Fruit fly (Drosophila melanogaster) whole organism, embryonic: ENCODE data around the gene CG12299.

Experiments
- Atf6 ChIP-seq: fragments of 200-800 bp; sonication (Bioruptor generic); IDR thresholded peaks from 2 replicates; pipeline ENCODE4 v1.3.6; 2022; ENCODE audit warnings: missing biosample characterization, missing genetic modification characterization
- CG10959 ChIP-seq: fragments of 200-800 bp; sonication (Bioruptor generic); IDR thresholded peaks from 2 replicates; pipeline ENCODE4 v1.3.6; 2022; ENCODE audit warnings: missing biosample characterization, missing genetic modification characterization
- CG10979 ChIP-seq: fragments of 200-800 bp; sonication (Bioruptor generic); optimal IDR thresholded peaks from 2 replicates; lab custom pipeline; 2018; ENCODE audit warnings: missing biosample characterization, mild to moderate bottlenecking, missing genetic modification characterization, moderate library complexity
- CG11085 ChIP-seq: fragments of 200-800 bp; sonication (Bioruptor generic); IDR thresholded peaks from 2 replicates; pipeline ENCODE4 v1.3.6; 2022; ENCODE audit warnings: missing biosample characterization, missing genetic modification characterization
- CG11398 ChIP-seq: fragments of 200-800 bp; sonication (Bioruptor generic); optimal IDR thresholded peaks from 2 replicates; lab custom pipeline; 2016; ENCODE audit warnings: missing biosample characterization, missing genetic modification characterization
- CG11504 ChIP-seq: fragments of 200-800 bp; sonication (Bioruptor generic); optimal IDR thresholded peaks from 3 replicates; lab custom pipeline; 2019; ENCODE audit warnings: missing biosample characterization, mild to moderate bottlenecking, missing genetic modification characterization, moderate library complexity
- CG12659 ChIP-seq: fragments of 200-800 bp; sonication (Bioruptor generic); optimal IDR thresholded peaks from 3 replicates; lab custom pipeline; 2017; ENCODE audit warnings: mild to moderate bottlenecking, missing biosample characterization, missing genetic modification reagents, missing genetic modification characterization
- CG13287 ChIP-seq: fragments of 200-800 bp; sonication (Bioruptor generic); IDR thresholded peaks from 2 replicates; pipeline ENCODE4 v1.3.6; 2022; ENCODE audit warnings: missing biosample characterization, missing genetic modification characterization; ENCODE audit not compliant: partially characterized antibody
- CG14860 ChIP-seq: fragments of 200-800 bp; sonication (Bioruptor generic); IDR thresholded peaks from 3 replicates; pipeline ENCODE4 v1.3.6; 2022; ENCODE audit warnings: missing biosample characterization, missing genetic modification characterization; ENCODE audit not compliant: partially characterized antibody
- CG14965 ChIP-seq: fragments of 200-800 bp; sonication (Bioruptor generic); optimal IDR thresholded peaks from 2 replicates; lab custom pipeline; 2016; ENCODE audit warnings: missing biosample characterization, missing genetic modification characterization, borderline replicate concordance
- CG15479 ChIP-seq: fragments of 200-800 bp; sonication (Bioruptor generic); optimal IDR thresholded peaks from 3 replicates; lab custom pipeline; 2019; ENCODE audit warnings: missing biosample characterization, mild to moderate bottlenecking, missing genetic modification characterization, moderate library complexity
- CG1602 ChIP-seq: fragments of 200-800 bp; sonication (Bioruptor generic); optimal IDR thresholded peaks from 3 replicates; lab custom pipeline; 2016; ENCODE audit warnings: missing biosample characterization, missing genetic modification characterization
- CG16863 ChIP-seq: fragments of 200-800 bp; sonication (Bioruptor generic); optimal IDR thresholded peaks from 3 replicates; lab custom pipeline; 2016; ENCODE audit warnings: missing biosample characterization, missing genetic modification characterization
- CG17568 ChIP-seq: fragments of 200-800 bp; sonication (Bioruptor generic); optimal IDR thresholded peaks from 2 replicates; lab custom pipeline; 2018; ENCODE audit warnings: missing biosample characterization, mild to moderate bottlenecking, missing genetic modification characterization, moderate library complexity
- CG18764 ChIP-seq: fragments of 200-800 bp; sonication (Bioruptor generic); optimal IDR thresholded peaks from 3 replicates; lab custom pipeline; 2016; ENCODE audit warnings: missing biosample characterization, missing genetic modification characterization
- CG31224 ChIP-seq: fragments of 200-800 bp; sonication (Bioruptor generic); IDR thresholded peaks from 2 replicates; pipeline ENCODE4 v1.3.6; 2022; ENCODE audit warnings: missing biosample characterization, missing genetic modification characterization
- CG4282 ChIP-seq: fragments of 200-800 bp; sonication (Bioruptor generic); optimal IDR thresholded peaks from 2 replicates; lab custom pipeline; 2016; ENCODE audit warnings: missing biosample characterization, missing genetic modification characterization
- CG4707 ChIP-seq: fragments of 200-800 bp; sonication (Bioruptor generic); optimal IDR thresholded peaks from 2 replicates; lab custom pipeline; 2018; ENCODE audit warnings: missing biosample characterization, mild to moderate bottlenecking, missing genetic modification characterization, moderate library complexity
- CG4730 ChIP-seq: fragments of 200-800 bp; sonication (Bioruptor generic); IDR thresholded peaks from 2 replicates; pipeline ENCODE4 v1.3.6; 2022; ENCODE audit warnings: missing biosample characterization, missing genetic modification characterization
- CG6272 ChIP-seq: fragments of 200-800 bp; sonication (Bioruptor generic); IDR thresholded peaks from 2 replicates; pipeline ENCODE4 v1.3.6; 2022; ENCODE audit warnings: missing biosample characterization, missing genetic modification characterization
- CG6765 ChIP-seq: fragments of 200-800 bp; sonication (Bioruptor generic); optimal IDR thresholded peaks from 3 replicates; lab custom pipeline; 2017; ENCODE audit warnings: missing biosample characterization, mild to moderate bottlenecking, missing genetic modification characterization
- CG7786 ChIP-seq: fragments of 200-800 bp; sonication (Bioruptor generic); optimal IDR thresholded peaks from 2 replicates; lab custom pipeline; 2016; ENCODE audit warnings: missing biosample characterization, missing genetic modification characterization
- CG8089 ChIP-seq: fragments of 200-800 bp; sonication (Bioruptor generic); optimal IDR thresholded peaks from 3 replicates; lab custom pipeline; 2016; ENCODE audit warnings: missing biosample characterization, missing genetic modification characterization
- CG8359 ChIP-seq: fragments of 200-800 bp; sonication (Bioruptor generic); optimal IDR thresholded peaks from 2 replicates; lab custom pipeline; 2017; ENCODE audit warnings: missing biosample characterization, mild to moderate bottlenecking, missing genetic modification characterization, borderline replicate concordance
- CG9797 ChIP-seq: fragments of 200-800 bp; sonication (Bioruptor generic); optimal IDR thresholded peaks from 3 replicates; lab custom pipeline; 2018; ENCODE audit warnings: missing biosample characterization, mild to moderate bottlenecking, missing genetic modification characterization
- Dfd ChIP-seq, 2 experiments: fragments of >200 bp; optimal IDR thresholded peaks; 2 replicates each; lab custom pipeline; 2017; ENCODE audit warnings: missing biosample characterization in 2 of 2, missing genetic modification characterization in 2 of 2
- Ets65A ChIP-seq: fragments of 200-800 bp; sonication (Bioruptor generic); peaks from one replicate; lab custom pipeline; 2016; ENCODE audit warnings: missing biosample characterization, missing genetic modification characterization
- Gug ChIP-seq: fragments of 200-800 bp; sonication (Bioruptor generic); IDR thresholded peaks from 4 replicates; pipeline ENCODE4 v1.3.6; 2022; ENCODE audit warnings: missing biosample characterization, missing genetic modification characterization
- HLH54F ChIP-seq: fragments of 200-800 bp; sonication (Bioruptor generic); optimal IDR thresholded peaks from 3 replicates; lab custom pipeline; 2016; ENCODE audit warnings: missing biosample characterization, missing genetic modification characterization
- HmgD ChIP-seq: fragments of 200-800 bp; sonication (Bioruptor generic); optimal IDR thresholded peaks from 3 replicates; lab custom pipeline; 2016; ENCODE audit warnings: missing biosample characterization, missing genetic modification characterization
- Max ChIP-seq: fragments of 200-800 bp; sonication (Bioruptor generic); optimal IDR thresholded peaks from 2 replicates; lab custom pipeline; 2016; ENCODE audit warnings: missing biosample characterization, mild to moderate bottlenecking, missing genetic modification characterization
- Optix ChIP-seq: fragments of 200-800 bp; sonication (Bioruptor generic); IDR thresholded peaks from 3 replicates; pipeline ENCODE4 v1.3.6; 2022; ENCODE audit warnings: missing biosample characterization, missing genetic modification characterization
- Pdp1 ChIP-seq, 2 experiments: fragments of 200-800 bp; sonication (Bioruptor generic); optimal IDR thresholded peaks; 3 replicates each; lab custom pipeline; 2016; ENCODE audit warnings: missing biosample characterization in 2 of 2, missing genetic modification characterization in 2 of 2, mild to moderate bottlenecking in 1 of 2, moderate library complexity in 1 of 2
- Sry-δ ChIP-seq: fragments of 200-800 bp; sonication (Bioruptor generic); optimal IDR thresholded peaks from 2 replicates; lab custom pipeline; 2016; ENCODE audit warnings: missing biosample characterization, missing genetic modification characterization
- Vsx1 ChIP-seq: fragments of 200-800 bp; sonication (Bioruptor generic); optimal IDR thresholded peaks from 2 replicates; lab custom pipeline; 2017; ENCODE audit warnings: missing biosample characterization, mild to moderate bottlenecking, missing genetic modification characterization, missing genetic modification reagents
- abd-A ChIP-seq: fragments of 200-800 bp; sonication (Bioruptor generic); optimal IDR thresholded peaks from 3 replicates; lab custom pipeline; 2019; ENCODE audit warnings: missing biosample characterization, mild to moderate bottlenecking, missing genetic modification characterization, moderate library complexity
- ap ChIP-seq: fragments of 200-800 bp; sonication (Bioruptor generic); IDR thresholded peaks from 2 replicates; pipeline ENCODE4 v1.3.6; 2022; ENCODE audit warnings: missing biosample characterization, missing genetic modification characterization
- az2 ChIP-seq: fragments of 200-800 bp; sonication (Bioruptor generic); optimal IDR thresholded peaks from 3 replicates; lab custom pipeline; 2016; ENCODE audit warnings: missing biosample characterization, missing genetic modification characterization
- dmrt11E ChIP-seq: fragments of 200-800 bp; sonication (Bioruptor generic); optimal IDR thresholded peaks from 3 replicates; lab custom pipeline; 2018; ENCODE audit warnings: missing biosample characterization, mild to moderate bottlenecking, missing genetic modification characterization, moderate library complexity
- dmrt99B ChIP-seq: fragments of 200-800 bp; sonication (Bioruptor generic); optimal IDR thresholded peaks from 2 replicates; lab custom pipeline; 2018; ENCODE audit warnings: missing biosample characterization, mild to moderate bottlenecking, missing genetic modification characterization, moderate library complexity
- fru ChIP-seq: fragments of >200 bp; optimal IDR thresholded peaks from 2 replicates; lab custom pipeline; 2017
- ind ChIP-seq: fragments of 200-800 bp; sonication (Bioruptor generic); optimal IDR thresholded peaks from 3 replicates; lab custom pipeline; 2016; ENCODE audit warnings: missing biosample characterization, missing genetic modification characterization
- lab ChIP-seq: fragments of 200-800 bp; sonication (Bioruptor generic); optimal IDR thresholded peaks from 3 replicates; lab custom pipeline; 2017; ENCODE audit warnings: missing biosample characterization, missing genetic modification characterization, mild to moderate bottlenecking, moderate library complexity, missing genetic modification reagents
- mld ChIP-seq: fragments of 200-800 bp; sonication (Bioruptor generic); IDR thresholded peaks from 3 replicates; pipeline ENCODE4 v1.3.6; 2022; ENCODE audit warnings: missing biosample characterization, missing genetic modification characterization; ENCODE audit not compliant: partially characterized antibody
- oc ChIP-seq: fragments of 200-800 bp; sonication (Bioruptor generic); optimal IDR thresholded peaks from 2 replicates; lab custom pipeline; 2018; ENCODE audit warnings: missing biosample characterization, mild to moderate bottlenecking, missing genetic modification characterization, moderate library complexity
- ro ChIP-seq: fragments of 200-800 bp; sonication (Bioruptor generic); IDR thresholded peaks from 2 replicates; pipeline ENCODE4 v1.3.6; 2022; ENCODE audit warnings: missing biosample characterization, missing genetic modification characterization
- row ChIP-seq: fragments of 200-800 bp; sonication (Bioruptor generic); IDR thresholded peaks from 3 replicates; pipeline ENCODE4 v1.3.6; 2022; ENCODE audit warnings: missing biosample characterization, missing genetic modification characterization
- sob ChIP-seq: fragments of 200-800 bp; sonication (Bioruptor generic); IDR thresholded peaks from 2 replicates; pipeline ENCODE4 v1.3.6; 2022; ENCODE audit warnings: missing biosample characterization, missing genetic modification characterization
- sr ChIP-seq: fragments of 200-800 bp; sonication (Bioruptor generic); IDR thresholded peaks from 3 replicates; pipeline ENCODE4 v1.3.6; 2022; ENCODE audit warnings: missing biosample characterization, missing genetic modification characterization
- tio ChIP-seq: fragments of 200-800 bp; sonication (Bioruptor generic); optimal IDR thresholded peaks from 2 replicates; lab custom pipeline; 2017; ENCODE audit warnings: missing biosample characterization, missing genetic modification characterization, inconsistent platforms
- tup ChIP-seq: fragments of 200-800 bp; sonication (Bioruptor generic); optimal IDR thresholded peaks from 2 replicates; lab custom pipeline; 2016; ENCODE audit warnings: missing biosample characterization, mild to moderate bottlenecking, missing genetic modification characterization, moderate library complexity

The CG12299 gene

DNA sequence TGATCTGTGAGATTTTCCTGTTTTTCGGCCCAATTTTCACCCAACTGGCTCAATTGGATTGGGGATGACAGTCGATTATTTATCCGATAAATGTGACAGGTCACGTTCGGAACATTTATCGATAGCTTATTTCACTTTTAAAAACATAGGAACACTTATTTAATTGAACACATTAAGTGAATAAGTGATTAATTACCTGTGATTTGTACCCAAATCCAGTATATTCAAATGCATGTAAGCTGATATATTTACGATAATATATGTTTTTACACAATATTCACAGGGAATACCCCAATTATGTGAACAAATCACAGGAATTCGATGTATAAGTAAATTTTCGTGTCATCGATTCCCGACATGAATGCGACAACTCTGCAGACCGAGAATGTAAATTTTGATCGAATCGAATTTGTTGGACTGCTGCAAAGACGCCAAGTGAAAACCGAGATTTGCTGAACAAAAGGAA lies 4.8 kb upstream of the CG12299 start, which contains the start of the genes EMC3 and Dpy-30L1 (continued):
- TF ChIP-seq CG8359 (GFP tag; lab: Kevin White, UChicago) = no peak
- no peak for TF ChIP-seq tio
- no peak for TF ChIP-seq lab (GFP tag; lab: Kevin White, UChicago)
- TF ChIP-seq tup (GFP tag; lab: Kevin White, UChicago) = no peak
- no peak for TF ChIP-seq CG9797 (GFP tag; lab: Kevin White, UChicago)
- TF ChIP-seq Dfd (GFP tag; optimal IDR thresholded peaks at IDR 0.05; lab: Kevin White, UChicago) = no peak
- TF ChIP-seq CG12659 (GFP tag; lab: Kevin White, UChicago) = peak; percentile 83
- peak; percentile 18 for TF ChIP-seq CG18764 (GFP tag; lab: Kevin White, UChicago)
- peak; percentile 52 for TF ChIP-seq CG10979
- TF ChIP-seq CG4730 (GFP tag; lab: Robert Waterston, UW) = peak; percentile 32; the same call in 1 of the 2 replicates
- no peak for TF ChIP-seq fru (lab: Kevin White, UChicago)
- 0 out of 2 replicates have a peak, but pooled peaks have one; percentile 27 for TF ChIP-seq CG6272 (GFP tag; lab: Robert Waterston, UW)
- no peak for TF ChIP-seq sr (GFP tag; lab: Robert Waterston, UW)
- no peak for TF ChIP-seq CG17568 (GFP tag; lab: Kevin White, UChicago)
- peak; percentile 22; the same call in 1 of the 2 replicates for TF ChIP-seq Atf6 (GFP tag; lab: Robert Waterston, UW)
- TF ChIP-seq Pdp1 (GFP tag; optimal IDR thresholded peaks at IDR 0.05; lab: Kevin White, UChicago) = peak; percentile 24 to 53
- TF ChIP-seq row (GFP tag; lab: Robert Waterston, UW) = peak; percentile 90
- peak; percentile 56 for TF ChIP-seq CG1602 (GFP tag; lab: Kevin White, UChicago)
- no peak for TF ChIP-seq CG14965
- peak; percentile 42 for TF ChIP-seq CG7786 (GFP tag; lab: Kevin White, UChicago)
- peak; percentile 63 for TF ChIP-seq dmrt11E
- TF ChIP-seq CG10959 (GFP tag; lab: Robert Waterston, UW) = no peak
- no peak for TF ChIP-seq Optix (GFP tag; lab: Robert Waterston, UW)
- no peak for TF ChIP-seq HmgD
- TF ChIP-seq ro (GFP tag; lab: Robert Waterston, UW) = no peak
- TF ChIP-seq CG8089 (GFP tag; lab: Kevin White, UChicago) = no peak
- peak; percentile 49 for TF ChIP-seq az2 (GFP tag; lab: Kevin White, UChicago)
- TF ChIP-seq mld (GFP tag; lab: Robert Waterston, UW) = 0 out of 3 replicates have a peak, but pooled peaks have one; percentile 29
- peak; percentile 87 for TF ChIP-seq Sry-δ (GFP tag; lab: Kevin White, UChicago)
- 0 out of 2 replicates have a peak, but pooled peaks have one; percentile 35 for TF ChIP-seq CG31224 (GFP tag; lab: Robert Waterston, UW)
- TF ChIP-seq Max (GFP tag; lab: Kevin White, UChicago) = peak; percentile 58
- peak; percentile 92 for TF ChIP-seq Ets65A
- TF ChIP-seq Gug (GFP tag; lab: Robert Waterston, UW) = no peak
- TF ChIP-seq CG11085 (GFP tag; lab: Robert Waterston, UW) = no peak
- TF ChIP-seq oc (tag; lab: Kevin White, UChicago) = no peak
- TF ChIP-seq abd-A (tag; lab: Kevin White, UChicago) = no peak
- peak; percentile 55; the same call in 1 of the 2 replicates for TF ChIP-seq sob
- TF ChIP-seq Vsx1 (GFP tag; lab: Kevin White, UChicago) = no peak
- peak; percentile 92 for TF ChIP-seq CG13287
- TF ChIP-seq CG15479 (GFP tag; lab: Kevin White, UChicago) = no peak
- no peak for TF ChIP-seq dmrt99B
- TF ChIP-seq CG11504 = no peak
- peak; percentile 32 for TF ChIP-seq HLH54F
- no peak for TF ChIP-seq CG4707 (GFP tag; lab: Kevin White, UChicago)
- peak; percentile 86 for TF ChIP-seq CG14860 (GFP tag; lab: Robert Waterston, UW)
- TF ChIP-seq CG11398 (GFP tag; lab: Kevin White, UChicago) = no peak
- TF ChIP-seq CG16863 (GFP tag; lab: Kevin White, UChicago) = peak; percentile 33
- TF ChIP-seq ap (GFP tag; lab: Robert Waterston, UW) = no peak
- peak; percentile 49 for TF ChIP-seq ind (GFP tag; lab: Kevin White, UChicago)
- TF ChIP-seq CG6765 = peak; percentile 0
- TF ChIP-seq CG4282 (GFP tag; lab: Kevin White, UChicago) = peak; percentile 12
